Worm (Caenorhabditis elegans): ENCODE measurements around the gene vgln-1.

vgln-1 gene

ce11 chrII:9921622-9922269 is 30.9 kb upstream of the vgln-1 start, which contains the start of gene C05C10.2:
C05C10.2 (plus strand) TSS chrII:9922219.
- TF ChIP-seq hmg-1.2 (GFP tag; IDR thresholded peaks at IDR 0.05) (peak; percentile 52; the same call in 1 of the 2 replicates), aptf-3 (GFP tag; IDR thresholded peaks at IDR 0.05) (no peak), T07F8.4 (tag; optimal IDR thresholded peaks at IDR 0.05) (no peak)

ce11 chrII:9920468-9920867 is 29.6 kb upstream of the vgln-1 start, which contains the start of gene pho-10:
pho-10 (minus strand) TSS chrII:9920568.
- TF ChIP-seq ztf-18 (tag; optimal IDR thresholded peaks at IDR 0.05) (no peak), dox-1 (GFP tag; IDR thresholded peaks at IDR 0.05) (no peak), Y79H2A.3 (GFP tag; conservative IDR thresholded peaks at IDR 0.05) (no peak), lir-1 (GFP tag; conservative IDR thresholded peaks at IDR 0.05) (no peak), F23B12.7 (tag; optimal IDR thresholded peaks at IDR 0.05; ENCODE audit: insufficient read depth) (no peak), K12H6.12 (tag; optimal IDR thresholded peaks at IDR 0.05) (no peak)

ce11 chrII:9917904-9918303 is 27.0 kb upstream of the vgln-1 start, which contains the start of gene C05C10.8:
C05C10.8 (minus strand) TSS chrII:9918004.
- TF ChIP-seq pbrm-1 (GFP tag; IDR thresholded peaks at IDR 0.05) (no peak), attf-6 (GFP tag; IDR thresholded peaks at IDR 0.05) (no peak), D2030.7 (GFP tag; IDR thresholded peaks at IDR 0.05) (no peak), unc-130 (GFP tag; optimal IDR thresholded peaks at IDR 0.05) (no peak), ztf-26 (tag; optimal IDR thresholded peaks at IDR 0.05) (no peak), cebp-1 (GFP tag; IDR thresholded peaks at IDR 0.05) (no peak), cebp-1 (tag; optimal IDR thresholded peaks at IDR 0.05) (no peak)

- TF ChIP-seq let-526 (GFP tag; IDR thresholded peaks at IDR 0.05) (no peak), ztf-28 (GFP tag; IDR thresholded peaks at IDR 0.05) (no peak), Y79H2A.3 (GFP tag; conservative IDR thresholded peaks at IDR 0.05) (no peak), hlh-12 (tag; optimal IDR thresholded peaks at IDR 0.05) (no peak), xnd-1 (tag; optimal IDR thresholded peaks at IDR 0.05) (no peak)
Observed at ce11 chrII:9916177-9916576, 25.3 kb upstream of the vgln-1 start, which contains the start of gene F26C11.4. F26C11.4 (minus strand) TSS chrII:9916277.

- TF ChIP-seq snpc-1.3 (tag; optimal IDR thresholded peaks at IDR 0.05; ENCODE audit: insufficient read depth) (no peak), mxl-1 (tag; optimal IDR thresholded peaks at IDR 0.05) (no peak), fkh-3 (tag; optimal IDR thresholded peaks at IDR 0.05) (no peak), nhr-80 (tag; optimal IDR thresholded peaks at IDR 0.05) (no peak), ceh-100 (GFP tag; IDR thresholded peaks at IDR 0.05) (no peak)
Observed at ce11 chrII:9914999-9915398, 24.1 kb upstream of the vgln-1 start, which contains the start of gene F26C11.3. F26C11.3 (minus strand) TSS chrII:9915099.

ce11 chrII:9904459-9904858 is 13.6 kb upstream of the vgln-1 start:
- TF ChIP-seq hmg-1.2 (GFP tag; IDR thresholded peaks at IDR 0.05) (no peak), mcd-1 (GFP tag; IDR thresholded peaks at IDR 0.05) (no peak), ztf-25 (GFP tag; IDR thresholded peaks at IDR 0.05) (no peak), tbp1 (GFP tag; optimal IDR thresholded peaks at IDR 0.05) (no peak), F57A8.1 (GFP tag; optimal IDR thresholded peaks at IDR 0.05) (no peak), F10E7.11 (tag; optimal IDR thresholded peaks at IDR 0.05) (no peak), F57C9.4 (tag; optimal IDR thresholded peaks at IDR 0.05) (no peak), hrde-1 (tag; optimal IDR thresholded peaks at IDR 0.05; ENCODE audit: borderline replicate concordance) (no peak)

Measured in whole organism, young adult.